Worm (Caenorhabditis elegans): Measurements from ENCODE around the gene srx-90.

DNA sequence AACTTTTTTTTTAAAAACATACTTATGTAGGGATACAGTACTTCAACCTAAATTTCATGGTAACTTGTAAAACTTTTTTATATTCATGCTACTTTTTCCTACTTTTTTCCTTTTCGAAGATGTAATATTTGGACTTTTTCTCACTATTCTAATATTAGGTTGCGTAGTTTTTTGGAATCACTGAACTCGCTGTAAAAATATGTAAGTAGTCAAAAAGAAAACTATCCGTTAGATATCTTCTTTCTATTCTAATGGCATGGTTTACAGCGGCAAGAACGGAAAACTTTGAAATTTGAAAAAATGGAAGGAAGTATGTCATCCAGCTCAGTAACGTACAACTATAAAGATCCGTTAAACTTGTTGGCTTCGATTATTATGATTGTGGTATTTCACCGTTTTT, 8.5 kb downstream of the srx-90 start, which contains the start of gene srx-82:
- TF ChIP-seq ama-1 (optimal IDR thresholded peaks at IDR 0.05) (no peak), fos-1 (tag; optimal IDR thresholded peaks at IDR 0.05) (no peak), nhr-12 (tag; optimal IDR thresholded peaks at IDR 0.05) (no peak), elt-1 (tag; optimal IDR thresholded peaks at IDR 0.05) (no peak), ztf-11 (tag; optimal IDR thresholded peaks at IDR 0.05) (no peak), pha-4 (tag; optimal IDR thresholded peaks at IDR 0.05) (no peak), ceh-82 (tag; optimal IDR thresholded peaks at IDR 0.05) (no peak)

All from whole organism, L3 larva.